Fruit fly (Drosophila melanogaster) whole organism: ENCODE data around the gene CG6678.
A peak's percentile ranks its signal among the peaks of the same experiment; 100 is the strongest.

Source experiments
- CG8478 ChIP-seq: fragments of >200 bp; optimal IDR thresholded peaks from 2 replicates; lab custom pipeline; 2018; ENCODE audit warnings: inconsistent platforms
- Dll ChIP-seq: fragments of >200 bp; optimal IDR thresholded peaks from 2 replicates; lab custom pipeline; 2017
- EcR ChIP-seq, 2 experiments: fragments of >200 bp; optimal IDR thresholded peaks; 2 replicates each; lab custom pipeline; 2017; ENCODE audit warnings: missing biosample characterization in 2 of 2, missing genetic modification characterization in 2 of 2, missing genetic modification reagents in 2 of 2
- pan ChIP-seq: fragments of >200 bp; optimal IDR thresholded peaks from 2 replicates; lab custom pipeline; 2017
- psq ChIP-seq: fragments of >200 bp; optimal IDR thresholded peaks from 2 replicates; lab custom pipeline; 2017
- usp ChIP-seq: fragments of >200 bp; optimal IDR thresholded peaks from 2 replicates; lab custom pipeline; 2017; ENCODE audit warnings: missing biosample characterization, missing genetic modification characterization, mixed read lengths

Gene CG6678

DNA sequence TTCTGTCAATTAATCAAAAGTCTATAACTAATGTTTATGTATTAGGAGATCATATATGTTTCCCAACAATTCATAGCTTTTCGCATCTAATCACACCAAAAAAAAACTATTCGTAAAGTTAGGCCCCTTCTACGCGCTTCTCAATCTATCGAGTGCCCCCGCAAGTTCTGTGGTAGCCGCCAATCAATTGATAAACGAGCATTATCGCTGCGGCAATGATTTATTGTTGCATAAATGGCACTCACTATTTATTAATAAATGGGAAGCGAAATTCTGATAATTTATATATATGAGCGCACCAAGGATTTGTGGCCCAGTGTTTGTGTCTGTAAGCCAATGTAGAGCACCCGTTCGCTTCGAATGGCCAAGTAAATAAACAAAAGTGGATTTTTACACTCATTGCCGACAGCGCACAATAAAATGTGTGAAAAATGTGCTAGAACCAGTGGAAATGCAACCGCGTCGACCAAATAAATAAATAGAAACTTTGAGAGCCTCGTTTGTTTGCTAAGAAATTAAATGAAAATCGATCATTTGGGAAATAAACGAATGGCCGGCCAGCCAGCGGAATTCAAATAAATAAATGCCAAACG lies 15.4 kb upstream of the CG6678 start:
- TF ChIP-seq EcR (GFP tag; optimal IDR thresholded peaks at IDR 0.05; lab: Kevin White, UChicago) (no peak), psq (lab: Kevin White, UChicago) (no peak), Dll (lab: Kevin White, UChicago) (no peak), CG8478 (lab: Kevin White, UChicago) (no peak), pan (lab: Kevin White, UChicago) (no peak), usp (GFP tag; lab: Kevin White, UChicago) (no peak)

DNA sequence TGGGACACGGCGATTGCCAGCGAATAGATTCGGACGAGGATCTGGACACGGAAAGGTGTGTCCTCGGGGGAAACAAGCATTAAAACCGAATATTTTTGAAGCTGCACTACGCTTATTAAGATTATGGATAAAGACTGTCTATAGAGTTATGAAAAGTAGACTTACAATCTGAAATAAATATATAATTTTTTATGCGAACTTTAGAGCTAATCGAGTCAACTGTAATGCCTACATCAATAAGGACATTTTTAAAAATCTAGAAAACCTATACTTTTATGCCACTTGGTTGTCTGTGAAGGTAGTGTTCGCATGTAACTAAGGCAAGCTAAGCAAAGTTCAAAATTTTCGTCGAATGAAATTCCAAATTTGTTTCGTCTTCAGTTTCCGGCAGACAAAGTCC lies 13.4 kb upstream of the CG6678 start, which contains the start of gene CG31178:
CG31178 (plus strand) TSS at position 301 of the 400 bp plus-strand sequence.
- no peak for TF ChIP-seq usp (GFP tag; lab: Kevin White, UChicago)
- TF ChIP-seq Dll (lab: Kevin White, UChicago) = no peak
- TF ChIP-seq CG8478 (lab: Kevin White, UChicago) = no peak
- no peak for TF ChIP-seq EcR (GFP tag; optimal IDR thresholded peaks at IDR 0.05; lab: Kevin White, UChicago)
- TF ChIP-seq psq (lab: Kevin White, UChicago) = no peak

DNA sequence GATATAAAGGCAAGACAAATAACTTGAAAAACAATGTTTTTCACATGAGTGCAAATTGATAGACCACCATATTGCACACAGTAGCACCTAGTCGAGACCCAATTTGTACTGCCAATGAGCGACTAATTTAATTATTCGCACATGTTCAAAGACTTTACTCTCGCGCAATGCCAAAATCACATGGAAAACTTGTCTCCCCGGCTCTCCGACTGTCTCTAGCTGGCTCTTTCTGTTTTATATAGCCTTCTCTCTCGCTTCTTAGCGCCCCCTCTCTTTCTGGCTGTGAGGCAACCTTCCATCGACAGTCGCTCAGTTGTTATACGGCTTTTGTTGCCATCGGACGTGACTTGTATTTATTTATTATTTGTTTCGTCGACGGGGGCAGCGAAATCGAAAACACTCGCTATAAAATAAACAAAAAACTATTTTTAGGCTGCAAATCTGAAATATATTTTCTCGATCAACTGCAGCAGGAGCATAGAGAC lies 11.8 kb upstream of the CG6678 start, which contains the start of gene CG6656:
CG6656 (plus strand) TSS at position 312 of the 485 bp plus-strand sequence.
- no peak for TF ChIP-seq usp (GFP tag; lab: Kevin White, UChicago)
- peak; percentile 72 for TF ChIP-seq pan (lab: Kevin White, UChicago)
- TF ChIP-seq CG8478 (lab: Kevin White, UChicago) = peak; percentile 68

DNA sequence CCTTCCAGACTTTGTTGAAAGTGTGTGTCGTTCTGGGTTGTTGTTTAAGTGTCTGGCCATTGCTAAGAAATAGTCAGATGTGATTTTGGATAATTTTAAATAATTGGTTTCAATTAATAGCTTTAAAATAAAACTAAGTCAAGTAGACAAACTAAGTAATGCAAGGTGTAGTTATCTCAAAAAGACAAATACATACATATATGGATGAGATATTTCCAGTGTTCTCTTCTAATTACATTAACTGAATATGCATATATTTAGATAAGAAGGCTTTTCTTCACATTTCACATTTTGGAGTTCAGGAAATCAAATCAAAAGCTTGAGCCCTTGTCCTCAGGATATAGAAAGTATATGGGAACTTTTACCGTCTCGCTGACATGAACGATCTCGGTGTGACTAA lies 9.2 kb upstream of the CG6678 start, which contains the start of gene P5CDh2:
P5CDh2 (plus strand) TSS at position 301 of the 400 bp plus-strand sequence.
- TF ChIP-seq EcR (GFP tag; optimal IDR thresholded peaks at IDR 0.05; lab: Kevin White, UChicago) = no peak
- no peak for TF ChIP-seq Dll (lab: Kevin White, UChicago)
- no peak for TF ChIP-seq usp (GFP tag; lab: Kevin White, UChicago)
- no peak for TF ChIP-seq CG8478 (lab: Kevin White, UChicago)
- no peak for TF ChIP-seq pan (lab: Kevin White, UChicago)
- no peak for TF ChIP-seq psq (lab: Kevin White, UChicago)

DNA sequence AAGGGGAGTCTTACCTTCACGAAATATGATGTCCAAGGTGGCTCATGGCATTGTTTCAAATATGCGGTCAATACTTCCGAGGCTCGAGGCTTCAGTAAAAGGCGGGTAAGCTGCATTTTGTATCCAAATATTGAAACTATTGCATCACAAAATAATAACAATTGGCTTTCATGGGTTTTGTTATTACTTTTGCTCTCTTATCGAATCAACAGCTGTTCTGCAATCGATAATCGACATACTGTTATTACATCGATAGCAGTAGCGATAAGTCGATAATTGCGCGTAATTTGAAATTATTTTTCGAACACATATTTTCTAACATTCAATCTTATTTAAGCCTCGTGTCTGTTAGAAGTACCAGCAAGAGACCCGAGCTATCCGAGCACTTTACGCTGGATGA lies 8.4 kb upstream of the CG6678 start, which contains the start of gene CG34148:
CG34148 (minus strand) TSS at position 214 of the 400 bp plus-strand sequence.
- TF ChIP-seq psq (lab: Kevin White, UChicago) (no peak), CG8478 (lab: Kevin White, UChicago) (no peak), Dll (lab: Kevin White, UChicago) (no peak), usp (GFP tag; lab: Kevin White, UChicago) (no peak), pan (lab: Kevin White, UChicago) (no peak)

DNA sequence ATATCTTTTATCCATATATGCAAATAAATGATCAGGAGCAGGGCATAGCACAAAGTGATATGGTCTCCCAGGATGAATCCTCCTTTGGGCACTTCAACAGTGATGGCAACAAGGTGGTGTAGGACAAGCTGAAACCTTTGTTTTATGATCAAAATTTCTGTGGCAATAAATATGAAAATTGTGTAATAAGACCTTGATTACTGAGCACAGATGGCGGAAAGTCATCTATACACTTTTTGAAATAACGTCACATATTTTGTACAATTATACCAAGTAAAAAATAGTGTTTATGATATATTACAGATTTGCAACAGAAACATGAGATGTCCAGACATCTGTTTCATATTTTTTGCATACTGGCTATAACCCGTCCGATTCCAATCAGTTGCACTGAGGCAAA lies 6.3 kb upstream of the CG6678 start, which contains the start of gene CG31465:
CG31465 (plus strand) TSS at position 301 of the 400 bp plus-strand sequence.
- TF ChIP-seq psq (lab: Kevin White, UChicago) (no peak), Dll (lab: Kevin White, UChicago) (no peak), pan (lab: Kevin White, UChicago) (no peak), EcR (GFP tag; optimal IDR thresholded peaks at IDR 0.05; lab: Kevin White, UChicago) (no peak), usp (GFP tag; lab: Kevin White, UChicago) (no peak), CG8478 (lab: Kevin White, UChicago) (no peak)

DNA sequence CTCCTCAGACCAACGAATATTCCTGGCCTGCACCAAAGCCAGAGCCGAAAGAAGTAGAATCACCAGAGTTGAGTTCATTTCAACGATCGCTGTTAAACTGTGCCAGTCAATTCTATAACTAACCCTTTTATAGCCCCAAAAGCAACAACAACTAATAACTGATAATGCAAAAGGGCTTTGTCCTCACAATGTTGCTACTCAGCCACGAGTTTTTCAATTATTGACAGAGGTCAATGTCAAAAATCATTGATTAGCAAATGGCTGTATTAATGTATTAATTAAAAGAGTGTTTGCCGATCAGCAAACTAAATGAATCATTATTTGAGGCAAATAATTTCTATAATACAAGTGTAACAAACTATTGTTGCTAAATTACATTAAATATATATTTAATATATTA lies 2.5 kb upstream of the CG6678 start, which contains the start of gene fit:
fit (minus strand) TSS at position 101 of the 400 bp plus-strand sequence.
- TF ChIP-seq pan (lab: Kevin White, UChicago) = no peak
- no peak for TF ChIP-seq CG8478 (lab: Kevin White, UChicago)
- TF ChIP-seq psq (lab: Kevin White, UChicago) = no peak
- TF ChIP-seq EcR (GFP tag; optimal IDR thresholded peaks at IDR 0.05; lab: Kevin White, UChicago) = no peak
- no peak for TF ChIP-seq Dll (lab: Kevin White, UChicago)
- no peak for TF ChIP-seq usp (GFP tag; lab: Kevin White, UChicago)

DNA sequence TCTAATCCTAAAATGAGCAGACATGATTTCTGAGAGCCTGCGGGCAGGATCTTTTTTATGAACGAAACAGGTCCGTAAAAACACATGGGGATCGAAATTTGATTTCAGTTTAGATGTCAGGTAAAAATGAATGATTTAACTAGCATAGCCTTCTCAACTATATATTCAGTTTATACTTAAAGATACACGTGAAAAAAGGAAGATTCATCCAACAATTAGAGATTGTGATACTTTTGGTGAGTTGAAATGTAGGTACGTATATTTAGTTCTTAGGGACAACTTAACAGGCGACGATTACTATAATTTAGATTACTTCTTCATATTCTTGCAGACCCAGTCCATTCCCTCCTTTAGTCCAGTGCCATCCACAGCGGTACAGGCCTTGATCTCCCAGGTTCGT lies 1.4 kb upstream of the CG6678 start, which contains the start of gene CG17819:
CG17819 (minus strand) TSS at position 101 of the 400 bp plus-strand sequence.
- no peak for TF ChIP-seq psq (lab: Kevin White, UChicago)
- no peak for TF ChIP-seq CG8478 (lab: Kevin White, UChicago)
- TF ChIP-seq usp (GFP tag; lab: Kevin White, UChicago) = no peak

DNA sequence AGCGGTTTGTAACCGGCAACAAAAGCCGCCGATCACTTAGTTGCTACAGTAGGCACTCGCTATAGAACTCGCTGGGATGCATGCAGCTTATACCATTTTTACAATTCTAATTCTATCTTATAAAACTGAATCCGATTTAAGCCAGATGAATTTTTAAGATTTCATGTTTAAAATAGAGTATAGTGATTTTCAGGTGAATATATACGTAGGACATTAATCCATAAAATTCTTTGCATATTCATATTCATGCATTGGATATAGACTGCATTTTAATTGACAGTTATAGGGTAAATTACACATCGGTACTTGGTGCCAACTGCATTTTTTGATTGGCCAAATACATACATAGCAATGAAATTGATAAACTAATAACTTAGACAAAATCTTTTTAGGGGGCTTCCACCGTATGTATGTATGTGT lies 769 bp downstream of the CG6678 start:
- TF ChIP-seq EcR (GFP tag; optimal IDR thresholded peaks at IDR 0.05; lab: Kevin White, UChicago) (no peak), usp (GFP tag; lab: Kevin White, UChicago) (no peak), pan (lab: Kevin White, UChicago) (no peak), Dll (lab: Kevin White, UChicago) (no peak), CG8478 (lab: Kevin White, UChicago) (no peak), psq (lab: Kevin White, UChicago) (no peak)

DNA sequence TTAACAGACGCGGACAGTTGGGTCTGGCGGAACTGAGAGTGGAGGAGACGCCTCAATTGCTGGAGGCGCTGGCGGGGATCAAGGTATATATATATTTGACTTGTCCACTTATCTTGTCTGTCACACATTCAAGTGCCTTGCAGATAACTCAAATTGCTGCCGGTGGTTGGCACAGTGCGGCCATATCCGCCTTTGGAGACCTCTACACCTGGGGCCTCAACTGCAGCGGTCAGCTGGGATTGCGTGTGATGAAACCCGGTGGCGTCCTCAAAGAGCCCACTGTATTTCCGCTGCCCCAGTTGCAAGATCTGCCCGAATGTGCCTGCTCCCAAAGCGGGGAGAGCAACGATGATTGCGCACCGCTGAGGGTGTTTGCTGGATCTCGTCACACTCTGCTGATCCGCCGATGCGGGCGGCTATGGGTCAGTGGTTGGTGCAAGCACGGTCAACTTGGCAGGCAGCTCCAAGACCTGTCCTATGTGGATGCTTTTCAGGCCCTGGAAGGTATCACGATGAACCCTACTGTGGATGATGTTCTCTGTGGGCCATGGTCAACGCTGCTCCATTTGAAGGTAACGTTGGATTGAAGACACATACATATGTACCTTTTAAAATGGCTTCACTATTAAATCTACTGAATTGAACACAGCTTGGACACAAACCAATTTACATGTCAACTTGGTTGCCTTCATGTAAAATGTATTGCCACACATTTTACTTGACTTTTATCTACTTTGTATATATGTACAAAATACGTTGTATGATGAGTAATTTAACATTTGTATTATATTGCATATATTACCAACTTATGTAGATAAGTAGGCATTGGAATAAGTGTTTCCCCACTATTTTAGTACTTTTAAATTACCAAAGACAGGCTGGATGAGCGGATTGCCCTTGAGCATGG lies 2.1 kb downstream of the CG6678 start, which contains the start of gene CG43844:
CG43844 (plus strand) TSS at position 844 of the 907 bp plus-strand sequence.
- TF ChIP-seq pan (lab: Kevin White, UChicago) (no peak), EcR (GFP tag; optimal IDR thresholded peaks at IDR 0.05; lab: Kevin White, UChicago) (no peak), CG8478 (lab: Kevin White, UChicago) (no peak), Dll (lab: Kevin White, UChicago) (no peak), usp (GFP tag; lab: Kevin White, UChicago) (no peak), psq (lab: Kevin White, UChicago) (no peak)
